Worm (Caenorhabditis elegans) whole organism, young adult: Measurements from ENCODE around the gene Y57G11C.43.
A peak's percentile ranks its signal among the peaks of the same experiment; 100 is the strongest.

Experiments used
- B0019.2 ChIP-seq: fragments of 200-800 bp; sonication (Bioruptor generic); conservative IDR thresholded peaks from 2 replicates; pipeline ENCODE4 v1.3.6; 2022; ENCODE audit warnings: missing genetic modification reagents, missing genetic modification characterization, missing compliant biosample characterization
- C06A6.2 ChIP-seq: fragments of 200-800 bp; sonication (Bioruptor generic); conservative IDR thresholded peaks from 2 replicates; pipeline ENCODE4 v1.3.6; 2022; ENCODE audit warnings: missing genetic modification characterization, missing compliant biosample characterization
- C17E4.6 ChIP-seq: fragments of 200-800 bp; sonication (Bioruptor generic); IDR thresholded peaks from 2 replicates; pipeline ENCODE4 v1.3.6; 2022; ENCODE audit warnings: missing genetic modification reagents, missing genetic modification characterization, missing compliant biosample characterization
- D2030.7 ChIP-seq: fragments of 200-800 bp; sonication (Bioruptor generic); IDR thresholded peaks from 2 replicates; pipeline ENCODE4 v1.3.6; 2022; ENCODE audit warnings: missing genetic modification reagents, missing genetic modification characterization, missing compliant biosample characterization
- F23B12.7 ChIP-seq: sonication (generic microtip); optimal IDR thresholded peaks from 2 replicates; lab custom pipeline; 2017; ENCODE audit warnings: missing genetic modification characterization, mild to moderate bottlenecking, missing compliant biosample characterization, antibody characterized with exemption, moderate library complexity; ENCODE audit not compliant: insufficient read depth
- F33H1.4 ChIP-seq: fragments of 200-800 bp; sonication (Bioruptor generic); IDR thresholded peaks from 2 replicates; pipeline ENCODE4 v1.3.6; 2022; ENCODE audit warnings: missing genetic modification reagents, missing genetic modification characterization, missing compliant biosample characterization
- F37B4.10 ChIP-seq: fragments of 200-800 bp; sonication (Bioruptor generic); IDR thresholded peaks from 2 replicates; pipeline ENCODE4 v1.3.6; 2022; ENCODE audit warnings: missing genetic modification characterization, missing compliant biosample characterization
- F39B2.1 ChIP-seq: fragments of 200-800 bp; sonication (Bioruptor generic); IDR thresholded peaks from 2 replicates; pipeline ENCODE4 v1.3.6; 2022; ENCODE audit warnings: missing genetic modification reagents, missing genetic modification characterization, missing compliant biosample characterization
- T26A5.8 ChIP-seq: sonication (generic microtip); optimal IDR thresholded peaks from 2 replicates; lab custom pipeline; 2016; ENCODE audit warnings: missing genetic modification characterization, missing compliant biosample characterization
- Y53F4B.3 ChIP-seq: fragments of 200-800 bp; sonication (Bioruptor generic); IDR thresholded peaks from 2 replicates; pipeline ENCODE4 v1.3.6; 2022; ENCODE audit warnings: missing genetic modification reagents, missing genetic modification characterization, missing compliant biosample characterization
- Y67H2A.10 ChIP-seq: fragments of 200-800 bp; sonication (Bioruptor generic); conservative IDR thresholded peaks from 2 replicates; pipeline ENCODE4 v1.3.6; 2022; ENCODE audit warnings: missing genetic modification reagents, missing genetic modification characterization, missing compliant biosample characterization
- Y95B8A.8 ChIP-seq: fragments of 200-800 bp; sonication (Bioruptor generic); IDR thresholded peaks from 2 replicates; pipeline ENCODE4 v1.3.6; 2022; ENCODE audit warnings: missing genetic modification reagents, missing genetic modification characterization, missing compliant biosample characterization
- ZK185.1 ChIP-seq: sonication (generic microtip); optimal IDR thresholded peaks from 2 replicates; lab custom pipeline; 2016; ENCODE audit warnings: mild to moderate bottlenecking, missing genetic modification characterization, missing compliant biosample characterization; ENCODE audit not compliant: poor library complexity, severe bottlenecking
- akir-1 ChIP-seq: fragments of 200-800 bp; sonication (Bioruptor generic); optimal IDR thresholded peaks from 2 replicates; lab custom pipeline; 2018; ENCODE audit warnings: mild to moderate bottlenecking, missing genetic modification characterization, moderate library complexity, missing compliant biosample characterization
- athp-1 ChIP-seq: sonication (generic microtip); optimal IDR thresholded peaks from 2 replicates; lab custom pipeline; 2017; ENCODE audit warnings: mild to moderate bottlenecking, missing genetic modification characterization, missing compliant biosample characterization
- attf-5 ChIP-seq: fragments of 200-800 bp; sonication (Bioruptor generic); optimal IDR thresholded peaks from 2 replicates; lab custom pipeline; 2018; ENCODE audit warnings: mild to moderate bottlenecking, missing genetic modification characterization, missing compliant biosample characterization
- ccch-3 ChIP-seq: fragments of 200-800 bp; sonication (Bioruptor generic); optimal IDR thresholded peaks from 2 replicates; lab custom pipeline; 2018; ENCODE audit warnings: mild to moderate bottlenecking, missing genetic modification characterization, missing compliant biosample characterization
- ceh-79 ChIP-seq: sonication (generic microtip); optimal IDR thresholded peaks from 2 replicates; lab custom pipeline; 2017; ENCODE audit warnings: mild to moderate bottlenecking, missing genetic modification characterization, missing compliant biosample characterization
- chd-7 ChIP-seq: sonication (generic microtip); optimal IDR thresholded peaks from 2 replicates; lab custom pipeline; 2016; ENCODE audit warnings: mild to moderate bottlenecking, missing genetic modification characterization, moderate library complexity, missing compliant biosample characterization
- dpl-1 ChIP-seq: fragments of 150-350 bp; optimal IDR thresholded peaks from 2 replicates; lab custom pipeline; 2014; ENCODE audit warnings: missing biosample characterization, missing genetic modification reagents, missing genetic modification characterization
- egl-18 ChIP-seq: fragments of 200-800 bp; sonication (Bioruptor generic); IDR thresholded peaks from 2 replicates; pipeline ENCODE4 v1.3.6; 2022; ENCODE audit warnings: missing genetic modification reagents, missing genetic modification characterization, missing compliant biosample characterization
- gei-17 ChIP-seq: fragments of 200-800 bp; sonication (Bioruptor generic); optimal IDR thresholded peaks from 2 replicates; lab custom pipeline; 2018; ENCODE audit warnings: mild to moderate bottlenecking, missing genetic modification characterization, missing compliant biosample characterization
- hmg-1.2 ChIP-seq: fragments of 200-800 bp; sonication (Bioruptor generic); IDR thresholded peaks from 2 replicates; pipeline ENCODE4 v1.3.6; 2022; ENCODE audit warnings: missing genetic modification reagents, missing genetic modification characterization, missing compliant biosample characterization
- hmg-20 ChIP-seq: fragments of 200-800 bp; sonication (Bioruptor generic); IDR thresholded peaks from 2 replicates; pipeline ENCODE4 v1.3.6; 2022; ENCODE audit warnings: missing genetic modification reagents, missing genetic modification characterization, missing compliant biosample characterization
- lag-1 ChIP-seq: fragments of 200-800 bp; sonication (Bioruptor generic); IDR thresholded peaks from 2 replicates; pipeline ENCODE4 v1.3.6; 2022; ENCODE audit warnings: missing genetic modification reagents, missing genetic modification characterization, missing compliant biosample characterization
- let-526 ChIP-seq: fragments of 200-800 bp; sonication (Bioruptor generic); IDR thresholded peaks from 2 replicates; pipeline ENCODE4 v1.3.6; 2022; ENCODE audit warnings: missing genetic modification reagents, missing genetic modification characterization, missing compliant biosample characterization
- lin-26 ChIP-seq: fragments of 200-800 bp; sonication (Bioruptor generic); IDR thresholded peaks from 2 replicates; pipeline ENCODE4 v1.3.6; 2022; ENCODE audit warnings: missing genetic modification reagents, missing genetic modification characterization, missing compliant biosample characterization
- lin-40 ChIP-seq: sonication (generic microtip); optimal IDR thresholded peaks from 2 replicates; lab custom pipeline; 2016; ENCODE audit warnings: missing genetic modification characterization, mild to moderate bottlenecking, missing compliant biosample characterization, missing genotype, missing genetic modification reagents
- lin-54 ChIP-seq: fragments of 200-800 bp; sonication (Bioruptor generic); optimal IDR thresholded peaks from 2 replicates; lab custom pipeline; 2018; ENCODE audit warnings: mild to moderate bottlenecking, missing genetic modification characterization, missing compliant biosample characterization
- lsl-1 ChIP-seq: fragments of 200-800 bp; sonication (Bioruptor generic); optimal IDR thresholded peaks from 2 replicates; lab custom pipeline; 2018; ENCODE audit warnings: mild to moderate bottlenecking, missing genetic modification characterization, moderate library complexity, missing compliant biosample characterization
- madf-10 ChIP-seq: sonication (generic microtip); optimal IDR thresholded peaks from 2 replicates; lab custom pipeline; 2016; ENCODE audit warnings: mild to moderate bottlenecking, missing genetic modification characterization, missing compliant biosample characterization
- mel-28 ChIP-seq: sonication (generic microtip); optimal IDR thresholded peaks from 2 replicates; lab custom pipeline; 2016; ENCODE audit warnings: borderline replicate concordance, mild to moderate bottlenecking, missing genetic modification characterization, missing compliant biosample characterization
- mxl-1 ChIP-seq: sonication (generic microtip); optimal IDR thresholded peaks from 2 replicates; lab custom pipeline; 2016; ENCODE audit warnings: missing genetic modification characterization, missing compliant biosample characterization
- nfya-1 ChIP-seq: sonication (generic microtip); optimal IDR thresholded peaks from 2 replicates; lab custom pipeline; 2017; ENCODE audit warnings: antibody characterized with exemption, missing compliant biosample characterization, missing genetic modification characterization, borderline replicate concordance; ENCODE audit not compliant: insufficient read depth
- nfyb-1 ChIP-seq: fragments of 200-800 bp; sonication (Bioruptor generic); IDR thresholded peaks from 2 replicates; pipeline ENCODE4 v1.3.6; 2022; ENCODE audit warnings: missing genetic modification reagents, missing genetic modification characterization, missing compliant biosample characterization
- nhr-27 ChIP-seq: fragments of 200-800 bp; sonication (Bioruptor generic); optimal IDR thresholded peaks from 2 replicates; lab custom pipeline; 2018; ENCODE audit warnings: mild to moderate bottlenecking, missing genetic modification characterization, moderate library complexity, missing compliant biosample characterization
- nhr-80 ChIP-seq: sonication (generic microtip); optimal IDR thresholded peaks from 2 replicates; lab custom pipeline; 2016; ENCODE audit warnings: missing genetic modification characterization, missing compliant biosample characterization
- pbrm-1 ChIP-seq: fragments of 200-800 bp; sonication (Bioruptor generic); IDR thresholded peaks from 2 replicates; pipeline ENCODE4 v1.3.6; 2022; ENCODE audit warnings: missing genetic modification reagents, missing genetic modification characterization, missing compliant biosample characterization
- rcor-1 ChIP-seq: fragments of 200-800 bp; sonication (Bioruptor generic); IDR thresholded peaks from 2 replicates; pipeline ENCODE4 v1.3.6; 2022; ENCODE audit warnings: missing genetic modification reagents, missing genetic modification characterization, missing compliant biosample characterization
- snpc-3.4 ChIP-seq: sonication (generic microtip); optimal IDR thresholded peaks from 2 replicates; lab custom pipeline; 2017; ENCODE audit warnings: missing genetic modification characterization, mild to moderate bottlenecking, missing compliant biosample characterization, antibody characterized with exemption, moderate library complexity, missing genotype, missing genetic modification reagents
- snpc-4 ChIP-seq, 5 experiments: fragments of 150-350 bp in 1 of 5; sonication (generic microtip) in 4 of 5; optimal IDR thresholded peaks; 2 replicates each; lab custom pipeline; 2014 to 2018; ENCODE audit warnings: missing genetic modification characterization in 5 of 5, missing biosample characterization in 3 of 5, antibody characterized with exemption in 2 of 5, mild to moderate bottlenecking in 2 of 5, missing compliant biosample characterization in 2 of 5, missing genotype in 2 of 5, moderate library complexity in 2 of 5, missing genetic modification reagents in 1 of 5
- sptf-2 ChIP-seq: fragments of 200-800 bp; sonication (Bioruptor generic); optimal IDR thresholded peaks from 2 replicates; lab custom pipeline; 2018; ENCODE audit warnings: mild to moderate bottlenecking, missing genetic modification characterization, missing compliant biosample characterization
- tbp1 ChIP-seq: fragments of 200-800 bp; sonication (Bioruptor generic); optimal IDR thresholded peaks from 2 replicates; lab custom pipeline; 2018; ENCODE audit warnings: mild to moderate bottlenecking, missing genetic modification characterization, missing compliant biosample characterization
- zfh-2 ChIP-seq: fragments of 200-800 bp; sonication (Bioruptor generic); conservative IDR thresholded peaks from 2 replicates; pipeline ENCODE4 v1.3.6; 2022; ENCODE audit warnings: missing genetic modification reagents, missing genetic modification characterization, missing compliant biosample characterization
- ztf-18 ChIP-seq: sonication (generic microtip); optimal IDR thresholded peaks from 2 replicates; lab custom pipeline; 2016; ENCODE audit warnings: missing genotype, mild to moderate bottlenecking, missing genetic modification characterization, missing compliant biosample characterization
- ztf-26 ChIP-seq: sonication (generic microtip); optimal IDR thresholded peaks from 2 replicates; lab custom pipeline; 2017; ENCODE audit warnings: missing genetic modification characterization, missing compliant biosample characterization
- ztf-28 ChIP-seq: fragments of 200-800 bp; sonication (Bioruptor generic); IDR thresholded peaks from 2 replicates; pipeline ENCODE4 v1.3.6; 2022; ENCODE audit warnings: missing genetic modification reagents, missing genetic modification characterization, missing compliant biosample characterization

The Y57G11C.43 gene

DNA sequence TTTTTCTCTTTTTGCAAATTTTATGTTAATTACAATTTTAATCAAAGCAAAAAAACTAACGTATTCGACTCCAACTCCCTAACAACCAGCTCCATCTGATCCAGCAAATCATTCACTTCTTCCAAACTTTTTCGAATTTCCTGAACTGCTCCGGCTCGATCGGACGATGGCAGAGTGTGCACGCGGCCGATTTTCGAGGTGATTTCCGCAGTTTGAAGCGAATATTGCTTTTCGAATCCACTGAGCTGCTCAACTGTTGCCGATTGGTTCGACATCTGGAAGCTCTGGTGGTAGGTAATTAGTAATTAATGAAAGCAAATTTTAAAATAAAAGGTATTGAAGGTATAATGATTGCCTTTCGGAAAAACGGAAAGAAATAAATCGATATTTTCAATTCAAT lies 2.9 kb upstream of the Y57G11C.43 start, which contains the start of gene vti-1 (continued):
- TF ChIP-seq D2030.7, result 0 out of 2 replicates have a peak, but pooled peaks have one; percentile 14
- no peak for TF ChIP-seq snpc-4 (GFP tag; optimal IDR thresholded peaks at IDR 0.05; lab: Kevin White, UChicago)
- TF ChIP-seq snpc-4 (tag; optimal IDR thresholded peaks at IDR 0.05; lab: Kevin White, UChicago), result peak in 2 of 4 experiments; percentile 3 to 82
- no peak for TF ChIP-seq akir-1 (GFP tag; lab: Kevin White, UChicago)
- TF ChIP-seq lag-1 (GFP tag; lab: Robert Waterston, UW), result no peak
- no peak for TF ChIP-seq mxl-1 (tag; lab: Kevin White, UChicago)
- no peak for TF ChIP-seq F39B2.1 (GFP tag; lab: Robert Waterston, UW)
- TF ChIP-seq sptf-2 (GFP tag; lab: Kevin White, UChicago), result no peak
- TF ChIP-seq F23B12.7 (tag; lab: Kevin White, UChicago), result no peak
- TF ChIP-seq C06A6.2 (GFP tag; lab: Robert Waterston, UW), result no peak
- TF ChIP-seq F33H1.4, result no peak
- TF ChIP-seq nhr-80, result no peak
- no peak for TF ChIP-seq nfya-1 (tag; lab: Kevin White, UChicago)
- TF ChIP-seq lin-26 (GFP tag; lab: Robert Waterston, UW), result no peak
- TF ChIP-seq tbp1, result peak; percentile 18
- TF ChIP-seq attf-5 (GFP tag; lab: Kevin White, UChicago), result no peak
- TF ChIP-seq gei-17 (GFP tag; lab: Kevin White, UChicago), result no peak
- no peak for TF ChIP-seq ZK185.1 (tag; lab: Kevin White, UChicago)
- TF ChIP-seq madf-10 (tag; lab: Kevin White, UChicago), result no peak
- no peak for TF ChIP-seq B0019.2
- no peak for TF ChIP-seq nfyb-1 (GFP tag; lab: Robert Waterston, UW)
- TF ChIP-seq pbrm-1 (GFP tag; lab: Robert Waterston, UW), result no peak
- TF ChIP-seq, all 124 proteins: peak for 7

DNA sequence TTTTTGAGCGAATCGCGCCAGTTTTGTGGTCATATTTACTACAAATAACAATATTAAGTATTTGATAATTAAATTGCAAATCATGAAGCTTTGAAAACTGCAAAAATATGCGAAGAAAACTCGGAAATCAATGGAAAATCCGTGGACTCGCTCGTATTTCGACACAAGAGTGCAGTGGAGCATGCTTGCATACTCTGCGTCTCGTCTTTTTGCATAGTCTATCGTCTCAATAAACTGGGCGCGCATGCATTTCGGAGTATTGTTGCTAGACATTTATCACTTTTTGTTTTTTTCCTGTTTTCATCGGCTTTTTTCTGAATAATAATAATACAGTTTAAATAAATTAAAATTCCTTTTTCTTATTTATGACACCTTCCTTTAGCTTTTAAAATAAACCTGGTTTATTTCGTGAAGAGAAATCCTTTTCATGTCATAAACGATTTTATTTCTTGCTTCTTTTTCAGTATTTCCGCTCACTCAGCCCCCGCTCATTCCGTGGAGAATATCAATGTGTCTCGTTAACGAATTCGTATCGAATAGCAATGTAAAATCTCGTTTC lies 1.5 kb upstream of the Y57G11C.43 start, which contains the start of the genes mrps-7 and Y57G11C.3:
Gene mrps-7 (minus strand): TSS at position 38 of the 559 bp plus-strand sequence.
Gene Y57G11C.3 (plus strand): TSS at position 509 of the 559 bp plus-strand sequence.
- TF ChIP-seq nhr-27 (no peak), ztf-18 (peak; percentile 58), mel-28 (no peak), F37B4.10 (GFP tag; lab: Robert Waterston, UW) (no peak), lin-26 (GFP tag; lab: Robert Waterston, UW) (no peak), dpl-1 (GFP tag; lab: Kevin White, UChicago) (peak; percentile 18), ztf-28 (no peak), lsl-1 (GFP tag; lab: Kevin White, UChicago) (peak; percentile 45), T26A5.8 (tag; lab: Kevin White, UChicago) (no peak), nhr-80 (peak; percentile 11), zfh-2 (no peak), egl-18 (GFP tag; lab: Robert Waterston, UW) (no peak), Y95B8A.8 (GFP tag; lab: Robert Waterston, UW) (no peak), Y67H2A.10 (no peak), lin-54 (GFP tag; lab: Kevin White, UChicago) (peak; percentile 78), chd-7 (no peak), hmg-1.2 (GFP tag; lab: Robert Waterston, UW) (peak; percentile 99), C17E4.6 (GFP tag; lab: Robert Waterston, UW) (no peak), ceh-79 (tag; lab: Kevin White, UChicago) (no peak), ccch-3 (GFP tag; lab: Kevin White, UChicago) (no peak), lin-40 (tag; lab: Kevin White, UChicago) (peak; percentile 89), snpc-3.4 (peak; percentile 36), rcor-1 (GFP tag; lab: Robert Waterston, UW) (peak; percentile 83), hmg-20 (GFP tag; lab: Robert Waterston, UW) (0 out of 2 replicates have a peak, but pooled peaks have one; percentile 50), athp-1 (tag; lab: Kevin White, UChicago) (peak; percentile 30), let-526 (GFP tag; lab: Robert Waterston, UW) (no peak), Y53F4B.3 (GFP tag; lab: Robert Waterston, UW) (no peak), ztf-26 (tag; lab: Kevin White, UChicago) (peak; percentile 63)
